Worm (Caenorhabditis elegans) whole organism, L4/young adult: ENCODE measurements around the gene B0454.8.

ENCODE experiments used
- W03F9.2 ChIP-seq: fragments of 150-350 bp; optimal IDR thresholded peaks from 2 replicates; lab custom pipeline; 2014; ENCODE audit warnings: missing biosample characterization, missing genetic modification characterization
- dao-5 ChIP-seq: sonication (generic microtip); optimal IDR thresholded peaks from 2 replicates; lab custom pipeline; 2016; ENCODE audit warnings: missing genotype, missing genetic modification characterization, moderate library complexity, missing compliant biosample characterization
- him-1 ChIP-seq: sonication (generic microtip); optimal IDR thresholded peaks from 2 replicates; lab custom pipeline; 2016; ENCODE audit warnings: missing genotype, missing genetic modification reagents, missing genetic modification characterization, missing compliant biosample characterization

DNA sequence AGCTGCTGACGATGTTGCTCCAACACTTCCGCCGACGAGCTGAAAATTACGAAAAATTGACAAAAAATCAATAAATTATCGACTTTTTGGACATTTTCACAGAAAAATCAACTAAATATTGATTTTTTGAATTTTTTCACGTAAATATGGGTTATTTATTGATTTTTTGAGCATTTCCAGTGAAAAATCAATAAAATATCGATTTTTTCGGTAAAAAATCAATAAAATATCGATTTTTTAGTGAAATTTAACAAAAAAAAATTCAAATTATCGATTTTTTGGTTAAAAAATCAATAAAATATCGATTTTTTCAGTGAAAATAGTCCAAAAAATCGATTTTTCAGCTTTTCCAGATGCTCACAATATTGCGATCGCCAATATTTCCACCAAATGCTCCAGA lies 26.9 kb upstream of the B0454.8 start:
- TF ChIP-seq him-1 (tag; lab: Kevin White, UChicago): no peak
- TF ChIP-seq W03F9.2 (tag; lab: Kevin White, UChicago): no peak
- TF ChIP-seq dao-5 (tag; lab: Kevin White, UChicago): no peak
